Worm (Caenorhabditis elegans) whole organism, L3 larva: ENCODE data around the gene ufbp-1.
A peak's percentile ranks its signal among the peaks of the same experiment; 100 is the strongest.

Experiments
- R02D3.7 ChIP-seq: fragments of 150-350 bp; optimal IDR thresholded peaks from 2 replicates; lab custom pipeline; 2014; ENCODE audit warnings: missing biosample characterization, missing genetic modification characterization
- ZK546.5 ChIP-seq: sonication (generic microtip); optimal IDR thresholded peaks from 2 replicates; lab custom pipeline; 2017; ENCODE audit warnings: missing biosample characterization, missing genetic modification characterization
- aly-2 ChIP-seq: fragments of 150-350 bp; optimal IDR thresholded peaks from 2 replicates; lab custom pipeline; 2014; ENCODE audit warnings: missing biosample characterization, missing genetic modification characterization
- ama-1 ChIP-seq: fragments of 150-350 bp; optimal IDR thresholded peaks from 2 replicates; lab custom pipeline; 2018
- ceh-16 ChIP-seq: sonication (generic microtip); optimal IDR thresholded peaks from 2 replicates; lab custom pipeline; 2017; ENCODE audit warnings: missing biosample characterization, missing genetic modification characterization
- ceh-28 ChIP-seq: fragments of 150-350 bp; optimal IDR thresholded peaks from 2 replicates; lab custom pipeline; 2014; ENCODE audit warnings: missing biosample characterization, missing genetic modification reagents, missing genetic modification characterization
- ceh-82 ChIP-seq: fragments of 150-350 bp; optimal IDR thresholded peaks from 2 replicates; lab custom pipeline; 2014; ENCODE audit warnings: missing biosample characterization, missing genetic modification characterization
- ceh-9 ChIP-seq: sonication (generic microtip); optimal IDR thresholded peaks from 2 replicates; lab custom pipeline; 2018; ENCODE audit warnings: missing biosample characterization, missing genetic modification characterization
- daf-12 ChIP-seq: fragments of 150-350 bp; optimal IDR thresholded peaks from 2 replicates; lab custom pipeline; 2014; ENCODE audit warnings: missing biosample characterization, missing genetic modification reagents, missing genetic modification characterization
- egl-27 ChIP-seq: sonication (generic microtip); optimal IDR thresholded peaks from 4 replicates; lab custom pipeline; 2017; ENCODE audit warnings: missing biosample characterization, missing genetic modification reagents, missing genetic modification characterization
- egl-5 ChIP-seq: fragments of 150-350 bp; optimal IDR thresholded peaks from 2 replicates; lab custom pipeline; 2017; ENCODE audit warnings: missing biosample characterization, missing genetic modification reagents, missing genetic modification characterization, inconsistent platforms
- elt-1 ChIP-seq: fragments of 150-350 bp; optimal IDR thresholded peaks from 2 replicates; lab custom pipeline; 2014; ENCODE audit warnings: missing biosample characterization, missing genetic modification characterization
- elt-2 ChIP-seq: sonication (generic microtip); optimal IDR thresholded peaks from 2 replicates; lab custom pipeline; 2016; ENCODE audit warnings: missing genetic modification reagents, mild to moderate bottlenecking, missing genetic modification characterization, missing compliant biosample characterization
- elt-3 ChIP-seq, 3 experiments: fragments of 150-350 bp in 1 of 3; sonication (generic microtip) in 2 of 3; optimal IDR thresholded peaks; 2 replicates in 2 of 3; 4 replicates in 1 of 3; lab custom pipeline; 2014 to 2017; ENCODE audit warnings: missing biosample characterization in 3 of 3, missing genetic modification characterization in 3 of 3
- eor-1 ChIP-seq, 2 experiments: fragments of 150-350 bp; optimal IDR thresholded peaks; 2 replicates each; lab custom pipeline; 2014 to 2018; ENCODE audit warnings: missing biosample characterization in 2 of 2, missing genetic modification characterization in 2 of 2
- fkh-10 ChIP-seq: sonication (generic microtip); optimal IDR thresholded peaks from 2 replicates; lab custom pipeline; 2017; ENCODE audit warnings: missing biosample characterization, missing genetic modification reagents, missing genetic modification characterization
- fkh-2 ChIP-seq: fragments of 150-350 bp; optimal IDR thresholded peaks from 2 replicates; lab custom pipeline; 2014; ENCODE audit warnings: missing biosample characterization, missing genetic modification reagents, missing genetic modification characterization
- fos-1 ChIP-seq: fragments of 150-350 bp; optimal IDR thresholded peaks from 2 replicates; lab custom pipeline; 2014; ENCODE audit warnings: missing biosample characterization, missing genetic modification characterization
- hmg-11 ChIP-seq: sonication (generic microtip); optimal IDR thresholded peaks from 2 replicates; lab custom pipeline; 2016; ENCODE audit warnings: missing genetic modification characterization, missing compliant biosample characterization
- jun-1 ChIP-seq: fragments of 150-350 bp; optimal IDR thresholded peaks from 2 replicates; lab custom pipeline; 2014; ENCODE audit warnings: missing biosample characterization, missing genetic modification reagents, missing genetic modification characterization
- lin-15B ChIP-seq: fragments of 150-350 bp; optimal IDR thresholded peaks from 2 replicates; lab custom pipeline; 2014; ENCODE audit warnings: missing biosample characterization, missing genetic modification characterization
- lin-39 ChIP-seq: fragments of 150-350 bp; optimal IDR thresholded peaks from 2 replicates; lab custom pipeline; 2018; ENCODE audit warnings: missing biosample characterization, missing genetic modification reagents, missing genetic modification characterization
- lsy-12 ChIP-seq: sonication (generic microtip); optimal IDR thresholded peaks from 2 replicates; lab custom pipeline; 2016; ENCODE audit warnings: mild to moderate bottlenecking, missing genetic modification characterization, missing compliant biosample characterization
- mdl-1 ChIP-seq: fragments of 150-350 bp; optimal IDR thresholded peaks from 2 replicates; lab custom pipeline; 2014; ENCODE audit warnings: missing biosample characterization, missing genetic modification characterization
- mml-1 ChIP-seq: fragments of 150-350 bp; sonication (generic microtip); optimal IDR thresholded peaks from 3 replicates; lab custom pipeline; 2014; ENCODE audit warnings: missing biosample characterization, missing genetic modification characterization
- nfya-1 ChIP-seq: sonication (generic microtip); optimal IDR thresholded peaks from 2 replicates; lab custom pipeline; 2017; ENCODE audit warnings: missing genetic modification characterization, mild to moderate bottlenecking, missing compliant biosample characterization, antibody characterized with exemption, moderate library complexity; ENCODE audit not compliant: insufficient read depth
- nhr-11 ChIP-seq: fragments of 150-350 bp; optimal IDR thresholded peaks from 2 replicates; lab custom pipeline; 2014; ENCODE audit warnings: missing biosample characterization, missing genetic modification characterization
- nhr-12 ChIP-seq: fragments of 150-350 bp; optimal IDR thresholded peaks from 2 replicates; lab custom pipeline; 2014; ENCODE audit warnings: missing biosample characterization, missing genetic modification characterization
- nhr-23 ChIP-seq: fragments of 150-350 bp; optimal IDR thresholded peaks from 2 replicates; lab custom pipeline; 2014; ENCODE audit warnings: missing biosample characterization, missing genetic modification reagents, missing genetic modification characterization
- nhr-237 ChIP-seq: fragments of 150-350 bp; optimal IDR thresholded peaks from 2 replicates; lab custom pipeline; 2014; ENCODE audit warnings: missing biosample characterization, missing genetic modification characterization
- nhr-25 ChIP-seq: sonication (generic microtip); optimal IDR thresholded peaks from 2 replicates; lab custom pipeline; 2017; ENCODE audit warnings: missing biosample characterization, missing genetic modification characterization
- nhr-28 ChIP-seq: fragments of 150-350 bp; optimal IDR thresholded peaks from 2 replicates; lab custom pipeline; 2014; ENCODE audit warnings: missing biosample characterization, missing genetic modification characterization
- nhr-43 ChIP-seq: sonication (generic microtip); optimal IDR thresholded peaks from 2 replicates; lab custom pipeline; 2016; ENCODE audit warnings: mild to moderate bottlenecking, missing genetic modification characterization, missing compliant biosample characterization; ENCODE audit not compliant: poor library complexity, severe bottlenecking
- nhr-67 ChIP-seq: fragments of 150-350 bp; optimal IDR thresholded peaks from 2 replicates; lab custom pipeline; 2014; ENCODE audit warnings: missing biosample characterization, missing genetic modification characterization
- nhr-76 ChIP-seq: fragments of 150-350 bp; sonication (generic microtip); optimal IDR thresholded peaks from 5 replicates; lab custom pipeline; 2014; ENCODE audit warnings: missing biosample characterization, missing genetic modification characterization
- nhr-77 ChIP-seq: fragments of 150-350 bp; optimal IDR thresholded peaks from 2 replicates; lab custom pipeline; 2014; ENCODE audit warnings: missing biosample characterization, missing genetic modification characterization
- pha-4 ChIP-seq: fragments of 150-350 bp; optimal IDR thresholded peaks from 2 replicates; lab custom pipeline; 2014; ENCODE audit warnings: missing biosample characterization, missing genetic modification reagents, missing genetic modification characterization
- pqm-1 ChIP-seq: fragments of 150-350 bp; optimal IDR thresholded peaks from 2 replicates; lab custom pipeline; 2017; ENCODE audit warnings: missing biosample characterization, missing genetic modification characterization, inconsistent platforms
- sea-2 ChIP-seq: fragments of 150-350 bp; sonication (generic microtip); optimal IDR thresholded peaks from 4 replicates; lab custom pipeline; 2014; ENCODE audit warnings: missing biosample characterization, missing genetic modification reagents, missing genetic modification characterization
- skn-1 ChIP-seq: fragments of 150-350 bp; optimal IDR thresholded peaks from 2 replicates; lab custom pipeline; 2014; ENCODE audit warnings: missing biosample characterization, missing genetic modification characterization
- snpc-4 ChIP-seq: fragments of 150-350 bp; optimal IDR thresholded peaks from 2 replicates; lab custom pipeline; 2014; ENCODE audit warnings: missing biosample characterization, missing genetic modification characterization
- tbx-2 ChIP-seq: sonication (generic microtip); optimal IDR thresholded peaks from 2 replicates; lab custom pipeline; 2016; ENCODE audit warnings: mild to moderate bottlenecking, missing genetic modification characterization, missing compliant biosample characterization
- zag-1 ChIP-seq: fragments of 150-350 bp; optimal IDR thresholded peaks from 2 replicates; lab custom pipeline; 2014; ENCODE audit warnings: missing biosample characterization, missing genetic modification characterization
- ztf-11 ChIP-seq: fragments of 150-350 bp; optimal IDR thresholded peaks from 2 replicates; lab custom pipeline; 2014; ENCODE audit warnings: missing biosample characterization, missing genetic modification characterization
- ztf-4 ChIP-seq: fragments of 150-350 bp; optimal IDR thresholded peaks from 2 replicates; lab custom pipeline; 2014; ENCODE audit warnings: missing biosample characterization, missing genetic modification characterization

Gene ufbp-1

ce11 chrIII:8443557-8444131 is at the start of gene ufbp-1:
TSS of gene ufbp-1 (minus strand) at chrIII:8443607.
- TF ChIP-seq nhr-12, result no peak
- peak; percentile 20 for TF ChIP-seq hmg-11
- TF ChIP-seq nhr-11 (tag; lab: Kevin White, UChicago), result no peak
- TF ChIP-seq eor-1 (tag; optimal IDR thresholded peaks at IDR 0.05; lab: Kevin White, UChicago), result peak in 1 of 2 experiments; percentile 71
- TF ChIP-seq ZK546.5, result no peak
- TF ChIP-seq snpc-4 (tag; lab: Kevin White, UChicago), result peak; percentile 33
- no peak for TF ChIP-seq ceh-82
- peak; percentile 99 for TF ChIP-seq ama-1 (lab: Kevin White, UChicago)
- TF ChIP-seq pha-4 (tag; lab: Kevin White, UChicago), result peak; percentile 93
- no peak for TF ChIP-seq fkh-2 (tag; lab: Kevin White, UChicago)
- TF ChIP-seq mml-1, result no peak
- peak; percentile 81 for TF ChIP-seq tbx-2 (tag; lab: Kevin White, UChicago)
- peak; percentile 11 for TF ChIP-seq lin-39 (tag; lab: Kevin White, UChicago)
- no peak for TF ChIP-seq nhr-77 (tag; lab: Kevin White, UChicago)
- peak; percentile 73 for TF ChIP-seq nhr-25 (tag; lab: Kevin White, UChicago)
- peak; percentile 95 for TF ChIP-seq ztf-4
- TF ChIP-seq lin-15B (tag; lab: Kevin White, UChicago), result peak; percentile 53
- no peak for TF ChIP-seq jun-1 (tag; lab: Kevin White, UChicago)
- TF ChIP-seq fos-1 (tag; lab: Kevin White, UChicago), result peak; percentile 9
- TF ChIP-seq lsy-12 (tag; lab: Kevin White, UChicago), result peak; percentile 67
- no peak for TF ChIP-seq sea-2 (GFP tag; lab: Kevin White, UChicago)
- TF ChIP-seq zag-1, result no peak
- peak; percentile 69 for TF ChIP-seq elt-2 (tag; lab: Kevin White, UChicago)
- no peak for TF ChIP-seq ztf-11 (tag; lab: Kevin White, UChicago)
- TF ChIP-seq pqm-1 (tag; lab: Kevin White, UChicago), result no peak
- TF ChIP-seq nhr-23 (tag; lab: Kevin White, UChicago), result peak; percentile 31
- TF ChIP-seq nfya-1 (tag; lab: Kevin White, UChicago), result peak; percentile 94
- no peak for TF ChIP-seq egl-27 (tag; lab: Kevin White, UChicago)
- no peak for TF ChIP-seq elt-1 (tag; lab: Kevin White, UChicago)
- TF ChIP-seq ceh-28 (tag; lab: Kevin White, UChicago), result no peak
- no peak for TF ChIP-seq ceh-9 (tag; lab: Kevin White, UChicago)
- no peak for TF ChIP-seq daf-12 (tag; lab: Kevin White, UChicago)
- TF ChIP-seq ceh-16 (tag; lab: Kevin White, UChicago), result peak; percentile 66
- TF ChIP-seq R02D3.7 (tag; lab: Kevin White, UChicago), result no peak
- TF ChIP-seq nhr-237 (tag; lab: Kevin White, UChicago), result no peak
- no peak for TF ChIP-seq elt-3 (tag; optimal IDR thresholded peaks at IDR 0.05; lab: Kevin White, UChicago)
- TF ChIP-seq mdl-1, result no peak
- TF ChIP-seq fkh-10 (GFP tag; lab: Kevin White, UChicago), result no peak
- TF ChIP-seq egl-5 (tag; lab: Kevin White, UChicago), result no peak
- TF ChIP-seq nhr-43 (tag; lab: Kevin White, UChicago), result peak; percentile 52
- TF ChIP-seq nhr-67 (tag; lab: Kevin White, UChicago), result no peak
- no peak for TF ChIP-seq nhr-76 (tag; lab: Kevin White, UChicago)
- TF ChIP-seq skn-1 (tag; lab: Kevin White, UChicago), result no peak
- TF ChIP-seq, all 47 proteins: peak for 17

ce11 chrIII:8491945-8492344 is 48.5 kb upstream of the ufbp-1 start:
- no peak for TF ChIP-seq nhr-28 (tag; lab: Kevin White, UChicago)
- no peak for TF ChIP-seq R02D3.7 (tag; lab: Kevin White, UChicago)
- TF ChIP-seq pha-4 (tag; lab: Kevin White, UChicago), result no peak
- TF ChIP-seq ceh-9 (tag; lab: Kevin White, UChicago), result no peak
- TF ChIP-seq fos-1 (tag; lab: Kevin White, UChicago), result no peak
- TF ChIP-seq egl-5 (tag; lab: Kevin White, UChicago), result no peak
- no peak for TF ChIP-seq egl-27 (tag; lab: Kevin White, UChicago)
- TF ChIP-seq aly-2, result no peak
- TF ChIP-seq ZK546.5, result no peak
- no peak for TF ChIP-seq nhr-237 (tag; lab: Kevin White, UChicago)
- no peak for TF ChIP-seq mdl-1
- no peak for TF ChIP-seq nhr-67 (tag; lab: Kevin White, UChicago)
- TF ChIP-seq hmg-11, result no peak
